Worm (Caenorhabditis elegans) whole organism, mixed stage, embryonic: ENCODE results near the gene rps-24.

Experiments
- M03D4.4 ChIP-seq: sonication (generic microtip); optimal IDR thresholded peaks from 2 replicates; lab custom pipeline; 2017; ENCODE audit warnings: mild to moderate bottlenecking, missing genetic modification characterization, missing compliant biosample characterization
- bed-3 ChIP-seq: fragments of 200-800 bp; sonication (Bioruptor generic); optimal IDR thresholded peaks from 3 replicates; lab custom pipeline; 2018; ENCODE audit warnings: mild to moderate bottlenecking, missing genetic modification characterization, moderate library complexity, missing compliant biosample characterization
- ceh-43 ChIP-seq: fragments of 200-800 bp; sonication (Bioruptor generic); optimal IDR thresholded peaks from 2 replicates; lab custom pipeline; 2018; ENCODE audit warnings: mild to moderate bottlenecking, missing genetic modification characterization, moderate library complexity, missing compliant biosample characterization
- elt-1 ChIP-seq: sonication (generic microtip); optimal IDR thresholded peaks from 2 replicates; lab custom pipeline; 2017; ENCODE audit warnings: missing genetic modification characterization, mild to moderate bottlenecking, missing compliant biosample characterization, antibody characterized with exemption, moderate library complexity, borderline replicate concordance; ENCODE audit not compliant: insufficient read depth
- mls-2 ChIP-seq: sonication (generic microtip); optimal IDR thresholded peaks from 2 replicates; lab custom pipeline; 2016; ENCODE audit warnings: mild to moderate bottlenecking, missing genetic modification characterization, moderate library complexity, missing compliant biosample characterization
- nhr-237 ChIP-seq: fragments of 150-350 bp; optimal IDR thresholded peaks from 2 replicates; lab custom pipeline; 2014; ENCODE audit warnings: missing biosample characterization, missing genetic modification characterization
- nhr-76 ChIP-seq: sonication (generic microtip); optimal IDR thresholded peaks from 2 replicates; lab custom pipeline; 2017; ENCODE audit warnings: missing biosample characterization, missing genetic modification characterization
- pha-4 ChIP-seq: fragments of 150-350 bp; optimal IDR thresholded peaks from 2 replicates; lab custom pipeline; 2018; ENCODE audit warnings: missing biosample characterization, missing genetic modification reagents, missing genetic modification characterization
- sem-2 ChIP-seq: fragments of 200-800 bp; sonication (Bioruptor generic); optimal IDR thresholded peaks from 2 replicates; lab custom pipeline; 2018; ENCODE audit warnings: mild to moderate bottlenecking, missing genetic modification characterization, missing compliant biosample characterization
- unc-39 ChIP-seq: fragments of 150-350 bp; optimal IDR thresholded peaks from 2 replicates; lab custom pipeline; 2014; ENCODE audit warnings: missing biosample characterization, missing genetic modification characterization
- unc-62 ChIP-seq: fragments of 150-350 bp; optimal IDR thresholded peaks from 2 replicates; lab custom pipeline; 2014; ENCODE audit warnings: missing biosample characterization, missing genetic modification reagents, missing genetic modification characterization

- TF ChIP-seq nhr-237 (no peak), elt-1 (tag; lab: Kevin White, UChicago) (no peak), bed-3 (GFP tag; lab: Kevin White, UChicago) (no peak), M03D4.4 (tag; lab: Kevin White, UChicago) (no peak), nhr-76 (tag; lab: Kevin White, UChicago) (no peak), pha-4 (tag; lab: Kevin White, UChicago) (no peak), ceh-43 (GFP tag; lab: Kevin White, UChicago) (no peak), unc-39 (no peak), mls-2 (tag; lab: Kevin White, UChicago) (no peak), unc-62 (GFP tag; lab: Kevin White, UChicago) (no peak), sem-2 (no peak)
Measured at ce11 chrIV:409935-410334, 24.2 kb downstream of the rps-24 start, which contains the start of gene kgb-1.
